Fruit fly (Drosophila melanogaster) whole organism, pupa: ENCODE measurements around the gene CG4842.

Experiments used
- CG13204 ChIP-seq: fragments of 200-800 bp; sonication (Bioruptor generic); optimal IDR thresholded peaks from 2 replicates; lab custom pipeline; 2018; ENCODE audit warnings: missing biosample characterization, mild to moderate bottlenecking, missing genetic modification characterization, moderate library complexity
- gl ChIP-seq: fragments of 200-800 bp; sonication (Bioruptor generic); optimal IDR thresholded peaks from 2 replicates; lab custom pipeline; 2018; ENCODE audit warnings: missing biosample characterization, mild to moderate bottlenecking, missing genetic modification characterization

- TF ChIP-seq gl (tag; lab: Kevin White, UChicago) = no peak
- no peak for TF ChIP-seq CG13204 (GFP tag; lab: Kevin White, UChicago)
These were observed 44.8 kb upstream of the CG4842 start, which contains the start of gene CG13059 for dm6 chr3L:16323372-16323771.
